Worm (Caenorhabditis elegans) whole organism, L4 larva: Measurements from ENCODE around the gene sar-1.

Experiments used
- D1046.2 ChIP-seq: fragments of 200-800 bp; sonication (Bioruptor generic); IDR thresholded peaks from 2 replicates; pipeline ENCODE4 v1.3.6; 2022; ENCODE audit warnings: missing genetic modification characterization, missing compliant biosample characterization
- F26F4.8 ChIP-seq: fragments of 200-800 bp; sonication (Bioruptor generic); conservative IDR thresholded peaks from 2 replicates; pipeline ENCODE4 v1.3.6; 2022; ENCODE audit warnings: missing genetic modification characterization, missing compliant biosample characterization
- R02D3.7 ChIP-seq: fragments of 150-350 bp; sonication (generic microtip); optimal IDR thresholded peaks from 3 replicates; lab custom pipeline; 2014; ENCODE audit warnings: missing biosample characterization, missing genetic modification characterization
- T20F7.1 ChIP-seq: fragments of 200-800 bp; sonication (Bioruptor generic); optimal IDR thresholded peaks from 2 replicates; lab custom pipeline; 2018; ENCODE audit warnings: mild to moderate bottlenecking, missing genetic modification characterization, missing compliant biosample characterization
- Y105C5A.15 ChIP-seq: fragments of 200-800 bp; sonication (Bioruptor generic); IDR thresholded peaks from 2 replicates; pipeline ENCODE4 v1.3.6; 2022; ENCODE audit warnings: missing genetic modification characterization, missing compliant biosample characterization
- ZK546.5 ChIP-seq, 2 experiments: sonication (generic microtip); optimal IDR thresholded peaks; 2 replicates each; lab custom pipeline; 2017; ENCODE audit warnings: missing biosample characterization in 2 of 2, missing genetic modification characterization in 2 of 2
- aly-2 ChIP-seq: sonication (generic microtip); optimal IDR thresholded peaks from 2 replicates; lab custom pipeline; 2018; ENCODE audit warnings: missing biosample characterization, missing genetic modification characterization
- ama-1 ChIP-seq: fragments of 150-350 bp; optimal IDR thresholded peaks from 2 replicates; lab custom pipeline; 2014; ENCODE audit warnings: inconsistent platforms, mixed read lengths
- ceh-20 ChIP-seq: fragments of 200-800 bp; sonication (Bioruptor generic); IDR thresholded peaks from 2 replicates; pipeline ENCODE4 v1.3.6; 2022; ENCODE audit warnings: missing genetic modification reagents, missing genetic modification characterization, missing compliant biosample characterization
- ceh-44 ChIP-seq: fragments of 200-800 bp; sonication (Bioruptor generic); IDR thresholded peaks from 2 replicates; pipeline ENCODE4 v1.3.6; 2022; ENCODE audit warnings: missing genetic modification reagents, missing genetic modification characterization, missing compliant biosample characterization
- ceh-82 ChIP-seq: sonication (generic microtip); optimal IDR thresholded peaks from 2 replicates; lab custom pipeline; 2017; ENCODE audit warnings: missing biosample characterization, missing genetic modification characterization
- ces-1 ChIP-seq: fragments of 150-350 bp; sonication (generic microtip); optimal IDR thresholded peaks from 4 replicates; lab custom pipeline; 2014; ENCODE audit warnings: missing biosample characterization, missing genetic modification reagents, missing genetic modification characterization
- cey-2 ChIP-seq: sonication (generic microtip); optimal IDR thresholded peaks from 3 replicates; lab custom pipeline; 2017; ENCODE audit warnings: missing genetic modification characterization, mild to moderate bottlenecking, missing compliant biosample characterization, antibody characterized with exemption, borderline replicate concordance; ENCODE audit not compliant: insufficient read depth
- ctbp-1 ChIP-seq: fragments of 200-800 bp; sonication (Bioruptor generic); IDR thresholded peaks from 2 replicates; pipeline ENCODE4 v1.3.6; 2022; ENCODE audit warnings: missing genetic modification reagents, missing genetic modification characterization, missing compliant biosample characterization
- dmd-6 ChIP-seq: fragments of 200-800 bp; sonication (Bioruptor generic); IDR thresholded peaks from 2 replicates; pipeline ENCODE4 v1.3.6; 2022; ENCODE audit warnings: missing genetic modification reagents, missing genetic modification characterization, missing compliant biosample characterization
- dmd-9 ChIP-seq: fragments of 200-800 bp; sonication (Bioruptor generic); IDR thresholded peaks from 2 replicates; pipeline ENCODE4 v1.3.6; 2022; ENCODE audit warnings: missing genetic modification reagents, missing genetic modification characterization, missing compliant biosample characterization
- egl-43 ChIP-seq: fragments of 200-800 bp; sonication (Bioruptor generic); IDR thresholded peaks from 2 replicates; pipeline ENCODE4 v1.3.6; 2022; ENCODE audit warnings: missing genetic modification reagents, missing genetic modification characterization, missing compliant biosample characterization
- fos-1 ChIP-seq: fragments of 150-350 bp; optimal IDR thresholded peaks from 2 replicates; lab custom pipeline; 2014; ENCODE audit warnings: missing biosample characterization, missing genetic modification characterization
- gei-8 ChIP-seq: fragments of 200-800 bp; sonication (Bioruptor generic); optimal IDR thresholded peaks from 2 replicates; lab custom pipeline; 2018; ENCODE audit warnings: mild to moderate bottlenecking, missing genetic modification characterization, missing compliant biosample characterization
- hmg-1.1 ChIP-seq: fragments of 200-800 bp; sonication (Bioruptor generic); IDR thresholded peaks from 2 replicates; pipeline ENCODE4 v1.3.6; 2022; ENCODE audit warnings: missing genetic modification reagents, missing genetic modification characterization, missing compliant biosample characterization
- lin-15B ChIP-seq: fragments of 150-350 bp; sonication (generic microtip); optimal IDR thresholded peaks from 3 replicates; lab custom pipeline; 2014; ENCODE audit warnings: missing biosample characterization, missing genetic modification characterization
- lin-38 ChIP-seq: fragments of 200-800 bp; sonication (Bioruptor generic); IDR thresholded peaks from 2 replicates; pipeline ENCODE4 v1.3.6; 2022; ENCODE audit warnings: missing genetic modification reagents, missing genetic modification characterization, missing compliant biosample characterization
- lsy-2 ChIP-seq, 2 experiments: fragments of 150-350 bp in 1 of 2; sonication (generic microtip) in 1 of 2; optimal IDR thresholded peaks; 2 replicates each; lab custom pipeline; 2014 to 2017; ENCODE audit warnings: missing biosample characterization in 2 of 2, missing genetic modification characterization in 2 of 2
- madf-5 ChIP-seq, 2 experiments: fragments of 200-800 bp; sonication (Bioruptor generic); IDR thresholded peaks; 2 replicates each; pipeline ENCODE4 v1.3.6; 2022; ENCODE audit warnings: missing compliant biosample characterization in 2 of 2, missing genetic modification characterization in 2 of 2
- madf-9 ChIP-seq: fragments of 200-800 bp; sonication (Bioruptor generic); conservative IDR thresholded peaks from 2 replicates; pipeline ENCODE4 v1.3.6; 2022; ENCODE audit warnings: missing genetic modification reagents, missing genetic modification characterization, missing compliant biosample characterization
- mep-1 ChIP-seq: fragments of 150-350 bp; sonication (generic microtip); optimal IDR thresholded peaks from 3 replicates; lab custom pipeline; 2014; ENCODE audit warnings: missing biosample characterization, missing genetic modification characterization
- mes-2 ChIP-seq: sonication (generic microtip); optimal IDR thresholded peaks from 2 replicates; lab custom pipeline; 2016; ENCODE audit warnings: missing genotype, mild to moderate bottlenecking, missing genetic modification characterization, missing compliant biosample characterization; ENCODE audit not compliant: poor library complexity, severe bottlenecking
- mxl-3 ChIP-seq: fragments of 200-800 bp; sonication (Bioruptor generic); optimal IDR thresholded peaks from 2 replicates; lab custom pipeline; 2018; ENCODE audit warnings: mild to moderate bottlenecking, missing genetic modification characterization, missing compliant biosample characterization
- nhr-10 ChIP-seq: fragments of 150-350 bp; optimal IDR thresholded peaks from 2 replicates; lab custom pipeline; 2014; ENCODE audit warnings: missing biosample characterization, missing genetic modification characterization
- nhr-102 ChIP-seq: sonication (generic microtip); optimal IDR thresholded peaks from 2 replicates; lab custom pipeline; 2016; ENCODE audit warnings: mild to moderate bottlenecking, missing genetic modification characterization, moderate library complexity, missing compliant biosample characterization
- nhr-237 ChIP-seq: sonication (generic microtip); optimal IDR thresholded peaks from 2 replicates; lab custom pipeline; 2017; ENCODE audit warnings: missing biosample characterization, missing genetic modification characterization
- nhr-25 ChIP-seq: sonication (generic microtip); optimal IDR thresholded peaks from 2 replicates; lab custom pipeline; 2017; ENCODE audit warnings: missing genetic modification characterization, mild to moderate bottlenecking, missing compliant biosample characterization, antibody characterized with exemption, moderate library complexity, borderline replicate concordance; ENCODE audit not compliant: insufficient read depth
- nhr-28 ChIP-seq: fragments of 150-350 bp; optimal IDR thresholded peaks from 2 replicates; lab custom pipeline; 2014; ENCODE audit warnings: missing biosample characterization, missing genetic modification characterization
- nhr-41 ChIP-seq: fragments of 200-800 bp; sonication (Bioruptor generic); IDR thresholded peaks from 2 replicates; pipeline ENCODE4 v1.3.6; 2022; ENCODE audit warnings: missing genetic modification reagents, missing genetic modification characterization, missing compliant biosample characterization
- nhr-42 ChIP-seq: fragments of 200-800 bp; sonication (Bioruptor generic); IDR thresholded peaks from 2 replicates; pipeline ENCODE4 v1.3.6; 2022; ENCODE audit warnings: missing genetic modification characterization, missing compliant biosample characterization
- nhr-76 ChIP-seq: fragments of 150-350 bp; optimal IDR thresholded peaks from 2 replicates; lab custom pipeline; 2014; ENCODE audit warnings: missing biosample characterization, missing genetic modification characterization
- nhr-77 ChIP-seq: fragments of 150-350 bp; optimal IDR thresholded peaks from 2 replicates; lab custom pipeline; 2014; ENCODE audit warnings: missing biosample characterization, missing genetic modification characterization
- pha-4 ChIP-seq, 2 experiments: fragments of 150-350 bp in 1 of 2; fragments of 200-800 bp in 1 of 2; sonication (Bioruptor generic) in 1 of 2; IDR thresholded peaks in 1 of 2; optimal IDR thresholded peaks in 1 of 2; 2 replicates each; pipeline versions ENCODE4 v1.3.6 to Lab custom; 2014 to 2022; ENCODE audit warnings: missing genetic modification characterization in 2 of 2, missing genetic modification reagents in 2 of 2, missing biosample characterization in 1 of 2, missing compliant biosample characterization in 1 of 2
- pqm-1 ChIP-seq: sonication (generic microtip); optimal IDR thresholded peaks from 2 replicates; lab custom pipeline; 2017; ENCODE audit warnings: missing biosample characterization, missing genetic modification characterization
- rbr-2 ChIP-seq: sonication (generic microtip); optimal IDR thresholded peaks from 2 replicates; lab custom pipeline; 2016; ENCODE audit warnings: missing genotype, missing genetic modification characterization, missing compliant biosample characterization
- skn-1 ChIP-seq: fragments of 150-350 bp; optimal IDR thresholded peaks from 2 replicates; lab custom pipeline; 2014; ENCODE audit warnings: missing biosample characterization, missing genetic modification characterization
- snpc-1.2 ChIP-seq: fragments of 200-800 bp; sonication (Bioruptor generic); IDR thresholded peaks from 2 replicates; pipeline ENCODE4 v1.3.6; 2022; ENCODE audit warnings: missing genetic modification reagents, missing genetic modification characterization, missing compliant biosample characterization
- spr-3 ChIP-seq: fragments of 200-800 bp; sonication (Bioruptor generic); optimal IDR thresholded peaks from 2 replicates; lab custom pipeline; 2018; ENCODE audit warnings: mild to moderate bottlenecking, missing genetic modification characterization, missing compliant biosample characterization
- tag-97 ChIP-seq: fragments of 200-800 bp; sonication (Bioruptor generic); IDR thresholded peaks from 2 replicates; pipeline ENCODE4 v1.3.6; 2022; ENCODE audit warnings: missing genetic modification characterization, missing compliant biosample characterization
- vab-7 ChIP-seq: fragments of 200-800 bp; sonication (Bioruptor generic); IDR thresholded peaks from 2 replicates; pipeline ENCODE4 v1.3.6; 2022; ENCODE audit warnings: missing genetic modification reagents, missing genetic modification characterization, missing compliant biosample characterization
- zag-1 ChIP-seq: fragments of 150-350 bp; optimal IDR thresholded peaks from 2 replicates; lab custom pipeline; 2014; ENCODE audit warnings: missing biosample characterization, missing genetic modification characterization
- zfp-3 ChIP-seq: fragments of 200-800 bp; sonication (Bioruptor generic); conservative IDR thresholded peaks from 2 replicates; pipeline ENCODE4 v1.3.6; 2022; ENCODE audit warnings: missing genetic modification reagents, missing genetic modification characterization, missing compliant biosample characterization
- zip-11 ChIP-seq: fragments of 200-800 bp; sonication (Bioruptor generic); IDR thresholded peaks from 2 replicates; pipeline ENCODE4 v1.3.6; 2022; ENCODE audit warnings: missing genetic modification characterization, missing compliant biosample characterization
- ztf-11 ChIP-seq: fragments of 150-350 bp; optimal IDR thresholded peaks from 2 replicates; lab custom pipeline; 2014; ENCODE audit warnings: missing biosample characterization, missing genetic modification characterization
- ztf-7 ChIP-seq: fragments of 150-350 bp; optimal IDR thresholded peaks from 2 replicates; lab custom pipeline; 2014; ENCODE audit warnings: missing biosample characterization, missing genetic modification characterization

Gene sar-1

DNA sequence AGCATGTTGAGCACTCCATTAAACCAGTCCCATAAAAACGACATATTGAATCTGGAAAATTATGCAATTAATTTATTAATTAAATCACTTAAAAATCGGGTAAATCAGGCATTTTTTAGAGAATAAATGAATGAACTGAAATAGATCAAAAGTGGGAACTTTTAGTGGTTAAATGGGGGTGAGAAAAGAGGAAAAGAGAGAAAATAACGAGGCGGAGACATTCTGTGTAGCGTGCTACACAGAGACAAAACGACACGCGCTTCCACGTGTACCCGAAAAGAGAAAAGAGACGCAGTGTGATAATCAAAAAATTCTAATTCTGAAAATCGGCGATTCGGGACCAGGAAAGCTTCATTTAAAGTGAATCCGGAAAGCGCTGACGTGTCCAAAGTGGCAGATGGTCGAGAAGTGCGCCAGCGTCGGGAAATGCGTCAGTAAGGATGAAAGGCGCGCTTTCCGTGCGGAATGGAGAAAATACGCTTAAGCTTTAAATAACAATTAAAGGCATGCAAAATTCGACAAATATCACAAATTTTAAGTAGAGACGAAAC lies at the start of gene sar-1 (continued):
- TF ChIP-seq ceh-44 (GFP tag; lab: Robert Waterston, UW) (0 out of 2 replicates have a peak, but pooled peaks have one; percentile 42), T20F7.1 (GFP tag; lab: Kevin White, UChicago) (no peak), gei-8 (GFP tag; lab: Kevin White, UChicago) (no peak), mep-1 (tag; lab: Kevin White, UChicago) (peak; percentile 83), nhr-10 (tag; lab: Kevin White, UChicago) (no peak), nhr-41 (GFP tag; lab: Robert Waterston, UW) (no peak), F26F4.8 (GFP tag; lab: Robert Waterston, UW) (no peak), vab-7 (no peak), nhr-42 (0 out of 2 replicates have a peak, but pooled peaks have one; percentile 59), ZK546.5 (tag; optimal IDR thresholded peaks at IDR 0.05; lab: Kevin White, UChicago) (peak in 1 of 2 experiments; percentile 5), lsy-2 (tag; optimal IDR thresholded peaks at IDR 0.05; lab: Kevin White, UChicago) (peak; percentile 61 to 91), mxl-3 (GFP tag; lab: Kevin White, UChicago) (peak; percentile 90), hmg-1.1 (GFP tag; lab: Robert Waterston, UW) (peak; percentile 78), ama-1 (lab: Kevin White, UChicago) (no peak), ctbp-1 (GFP tag; lab: Robert Waterston, UW) (peak; percentile 45; the same call in 1 of the 2 replicates), tag-97 (GFP tag; lab: Robert Waterston, UW) (no peak), egl-43 (GFP tag; lab: Robert Waterston, UW) (peak; percentile 78), ces-1 (no peak), ztf-7 (tag; lab: Kevin White, UChicago) (peak; percentile 66), cey-2 (no peak), nhr-25 (tag; lab: Kevin White, UChicago) (no peak), rbr-2 (tag; lab: Kevin White, UChicago) (peak; percentile 82), Y105C5A.15 (GFP tag; lab: Robert Waterston, UW) (no peak), pha-4 (GFP tag; IDR thresholded peaks at IDR 0.05; lab: Robert Waterston, UW) (0 out of 2 replicates have a peak, but pooled peaks have one; percentile 43), pha-4 (tag; optimal IDR thresholded peaks at IDR 0.05; lab: Kevin White, UChicago) (no peak), snpc-1.2 (GFP tag; lab: Robert Waterston, UW) (peak; percentile 62; the same call in 1 of the 2 replicates), mes-2 (peak; percentile 75), lin-15B (tag; lab: Kevin White, UChicago) (no peak), nhr-102 (tag; lab: Kevin White, UChicago) (peak; percentile 85), madf-9 (no peak), fos-1 (tag; lab: Kevin White, UChicago) (no peak), ceh-20 (peak; percentile 47; the same call in 1 of the 2 replicates), aly-2 (tag; lab: Kevin White, UChicago) (no peak), ceh-82 (no peak), R02D3.7 (tag; lab: Kevin White, UChicago) (no peak), pqm-1 (tag; lab: Kevin White, UChicago) (peak; percentile 34), nhr-76 (no peak), lin-38 (GFP tag; lab: Robert Waterston, UW) (peak; percentile 83), nhr-237 (tag; lab: Kevin White, UChicago) (no peak), nhr-77 (tag; lab: Kevin White, UChicago) (peak; percentile 75), dmd-9 (GFP tag; lab: Robert Waterston, UW) (no peak), nhr-28 (peak; percentile 86), skn-1 (tag; lab: Kevin White, UChicago) (no peak), zip-11 (GFP tag; lab: Robert Waterston, UW) (no peak), D1046.2 (GFP tag; lab: Robert Waterston, UW) (no peak), ztf-11 (tag; lab: Kevin White, UChicago) (no peak), madf-5 (GFP tag; IDR thresholded peaks at IDR 0.05; lab: Robert Waterston, UW) (no peak), dmd-6 (peak; percentile 73), zag-1 (no peak), spr-3 (peak; percentile 64), zfp-3 (GFP tag; lab: Robert Waterston, UW) (peak; percentile 68; the same call in 1 of the 2 replicates)
